Worm (Caenorhabditis elegans): ENCODE data around the gene lipl-8.

DNA sequence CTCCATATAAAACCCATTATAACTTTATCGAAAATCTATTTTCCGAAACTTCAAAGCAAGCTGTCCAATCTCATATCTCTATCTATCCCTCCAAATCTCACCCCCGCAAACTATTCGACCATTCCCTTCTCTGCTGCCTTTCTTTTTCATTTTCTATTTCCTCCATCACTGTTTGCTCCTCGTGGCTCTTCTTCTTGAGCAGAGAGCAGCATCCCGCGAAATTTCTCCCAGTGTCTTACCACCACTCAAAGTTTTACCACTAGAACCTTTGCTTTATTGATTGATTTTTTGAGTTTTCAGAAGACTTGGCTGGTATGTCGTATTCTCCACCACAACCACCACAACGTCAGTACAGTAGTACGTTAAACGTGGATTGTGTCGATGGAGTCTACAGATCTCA is 19.2 kb downstream of the lipl-8 start, which contains the start of gene oig-3:
- TF ChIP-seq cebp-1 (GFP tag; IDR thresholded peaks at IDR 0.05) (no peak), cebp-1 (tag; optimal IDR thresholded peaks at IDR 0.05) (no peak), attf-6 (GFP tag; IDR thresholded peaks at IDR 0.05) (no peak), ama-1 (optimal IDR thresholded peaks at IDR 0.05) (no peak), ama-1 (GFP tag; optimal IDR thresholded peaks at IDR 0.05) (no peak)
